Fruit fly (Drosophila melanogaster): ENCODE measurements around the gene CG3823.

The CG3823 gene

dm6 chrX:6267187-6267711, 36.5 kb upstream of the CG3823 start, which contains the start of gene schlank:
Gene schlank, minus strand, starts transcription at chrX:6267228.
- TF ChIP-seq unc-4 (GFP tag; IDR thresholded peaks at IDR 0.05; ENCODE audit: partially characterized antibody) (no peak), CG1647 (GFP tag; optimal IDR thresholded peaks at IDR 0.05) (no peak), Xbp1 (GFP tag; optimal IDR thresholded peaks at IDR 0.05) (peak; percentile 64), CG8478 (optimal IDR thresholded peaks at IDR 0.05) (no peak), CG10209 (GFP tag; optimal IDR thresholded peaks at IDR 0.05) (peak; percentile 17), CG6791 (GFP tag; IDR thresholded peaks at IDR 0.05; ENCODE audit: partially characterized antibody) (no peak), pros (GFP tag; optimal IDR thresholded peaks at IDR 0.05) (no peak), CG4730 (GFP tag; IDR thresholded peaks at IDR 0.05) (no peak), D19B (GFP tag; optimal IDR thresholded peaks at IDR 0.05) (no peak), so (GFP tag; IDR thresholded peaks at IDR 0.05) (0 out of 3 replicates have a peak, but pooled peaks have one; percentile 2), Deaf1 (tag; optimal IDR thresholded peaks at IDR 0.05) (no peak), Asciz (GFP tag; optimal IDR thresholded peaks at IDR 0.05) (no peak), cato (GFP tag; optimal IDR thresholded peaks at IDR 0.05; ENCODE audit: borderline replicate concordance) (no peak), Eip74EF (GFP tag; optimal IDR thresholded peaks at IDR 0.05) (no peak), onecut (GFP tag; IDR thresholded peaks at IDR 0.05) (peak; percentile 8; the same call in 1 of the 2 replicates), CG8359 (GFP tag; optimal IDR thresholded peaks at IDR 0.05; ENCODE audit: borderline replicate concordance) (no peak), ro (GFP tag; IDR thresholded peaks at IDR 0.05) (no peak), CG18011 (GFP tag; optimal IDR thresholded peaks at IDR 0.05) (no peak), peb (GFP tag; IDR thresholded peaks at IDR 0.05) (0 out of 2 replicates have a peak, but pooled peaks have one; percentile 29), psq (GFP tag; optimal IDR thresholded peaks at IDR 0.05) (no peak), ssp (GFP tag; IDR thresholded peaks at IDR 0.05) (peak; percentile 76), Lhr (GFP tag; optimal IDR thresholded peaks at IDR 0.05) (peak; percentile 71), bcd (GFP tag; optimal IDR thresholded peaks at IDR 0.05) (peak; percentile 21), dimm (GFP tag; IDR thresholded peaks at IDR 0.05) (no peak), CG3995 (GFP tag; optimal IDR thresholded peaks at IDR 0.05) (no peak), mld (GFP tag; IDR thresholded peaks at IDR 0.05; ENCODE audit: partially characterized antibody) (no peak), slbo (GFP tag; IDR thresholded peaks at IDR 0.05) (peak; percentile 81), CG12391 (tag; optimal IDR thresholded peaks at IDR 0.05) (peak; percentile 52), tll (GFP tag; optimal IDR thresholded peaks at IDR 0.05) (peak; percentile 13 to 60), lmd (GFP tag; IDR thresholded peaks at IDR 0.05) (peak; percentile 67), CG2120 (GFP tag; optimal IDR thresholded peaks at IDR 0.05) (peak; percentile 70), CG15601 (tag; optimal IDR thresholded peaks at IDR 0.05) (no peak), CG31388 (GFP tag; optimal IDR thresholded peaks at IDR 0.05) (no peak), CG9437 (GFP tag; optimal IDR thresholded peaks at IDR 0.05) (peak; percentile 13), Fer3 (tag; optimal IDR thresholded peaks at IDR 0.05) (peak; percentile 52), MESR4 (GFP tag; optimal IDR thresholded peaks at IDR 0.05) (no peak), nom (GFP tag; optimal IDR thresholded peaks at IDR 0.05) (no peak), CG7357 (GFP tag; IDR thresholded peaks at IDR 0.05) (peak; percentile 62; the same call in 2 of the 3 replicates), CG10565 (GFP tag; optimal IDR thresholded peaks at IDR 0.05) (no peak), zfh1 (GFP tag; IDR thresholded peaks at IDR 0.05) (peak; percentile 58; the same call in 2 of the 3 replicates), CG5180 (GFP tag; optimal IDR thresholded peaks at IDR 0.05) (no peak), Med (GFP tag) (peak; percentile 85), CG14441 (GFP tag; IDR thresholded peaks at IDR 0.05) (peak; percentile 71), vnd (GFP tag; IDR thresholded peaks at IDR 0.05; ENCODE audit: partially characterized antibody) (no peak), Nf-YB (GFP tag; optimal IDR thresholded peaks at IDR 0.05) (no peak), CG17385 (GFP tag; optimal IDR thresholded peaks at IDR 0.05) (no peak), Max (GFP tag; optimal IDR thresholded peaks at IDR 0.05) (no peak), CG12071 (GFP tag; optimal IDR thresholded peaks at IDR 0.05) (peak; percentile 25), CG32532 (GFP tag; IDR thresholded peaks at IDR 0.05) (peak; percentile 73)

Data from whole organism, embryonic.